ENCODE assay signal across 3 fruit fly cellular contexts in the genomic region with DNA sequence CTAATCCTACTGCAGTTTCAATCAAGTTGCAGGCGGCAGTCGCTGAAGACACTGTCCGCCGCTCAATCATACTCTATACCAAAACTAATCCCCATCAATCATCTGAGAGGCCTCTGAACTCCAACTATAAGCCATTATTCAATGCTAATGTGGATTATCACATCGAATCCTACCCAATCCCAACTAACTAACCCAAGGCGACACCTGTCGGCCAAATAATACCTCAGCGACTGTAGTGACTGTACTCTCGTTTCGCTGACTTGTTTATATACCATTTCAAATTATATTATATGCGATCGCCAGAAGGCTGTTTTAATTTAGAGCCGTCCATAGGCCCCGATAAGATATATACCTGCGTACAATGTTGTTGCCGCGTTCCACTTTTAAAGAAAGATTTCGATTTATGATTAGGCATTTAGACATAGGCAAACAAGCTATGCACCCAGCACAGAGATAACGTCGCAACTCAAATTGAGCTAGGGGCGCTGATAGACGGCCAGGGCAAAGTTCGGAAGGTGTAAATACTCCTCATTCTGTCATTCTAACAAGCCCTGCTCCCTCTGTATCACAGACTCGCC.
TF ChIP-seq lines count a peak whose summit lies in the region.

No protein-coding gene starts in this region.

- peak; percentile 72 to 73 for TF ChIP-seq CTCF in S2 (optimal IDR thresholded peaks at IDR 0.05; lab: Kevin White, UChicago)
- peak; percentile 84 for TF ChIP-seq CTCF in whole organism, embryonic (GFP tag; optimal IDR thresholded peaks at IDR 0.05; lab: Kevin White, UChicago)

TF ChIP-seq in whole organism, embryonic, 481 proteins besides CTCF, POLR2A, EP300 and RAD21:
- TF ChIP-seq CG34376 (GFP tag; optimal IDR thresholded peaks at IDR 0.05; lab: Kevin White, UChicago) (peak; percentile 55), mirr (GFP tag; optimal IDR thresholded peaks at IDR 0.05; lab: Kevin White, UChicago) (peak; percentile 90), sd (tag; optimal IDR thresholded peaks at IDR 0.05; lab: Kevin White, UChicago) (peak; percentile 58), CG17385 (GFP tag; optimal IDR thresholded peaks at IDR 0.05; lab: Kevin White, UChicago) (no peak), stwl (tag; optimal IDR thresholded peaks at IDR 0.05; lab: Kevin White, UChicago) (no peak), GATAe (GFP tag; conservative IDR thresholded peaks at IDR 0.05; lab: Robert Waterston, UW) (peak; percentile 25; the same call in 1 of the 2 replicates), CG11456 (GFP tag; IDR thresholded peaks at IDR 0.05; lab: Robert Waterston, UW) (no peak), Hr78 (GFP tag; optimal IDR thresholded peaks at IDR 0.05; lab: Kevin White, UChicago) (peak in 1 of 2 experiments; percentile 68), CG34422 (GFP tag; IDR thresholded peaks at IDR 0.05; lab: Robert Waterston, UW) (no peak), HmgZ (tag; optimal IDR thresholded peaks at IDR 0.05; lab: Kevin White, UChicago) (peak; percentile 30), CG10543 (GFP tag; optimal IDR thresholded peaks at IDR 0.05; lab: Kevin White, UChicago) (peak; percentile 39), ase (GFP tag; IDR thresholded peaks at IDR 0.05; lab: Robert Waterston, UW) (no peak), CG18619 (GFP tag; optimal IDR thresholded peaks at IDR 0.05; lab: Kevin White, UChicago) (no peak), bowl (GFP tag; IDR thresholded peaks at IDR 0.05; lab: Robert Waterston, UW) (no peak), Opbp (GFP tag; IDR thresholded peaks at IDR 0.05; lab: Robert Waterston, UW; ENCODE audit: partially characterized antibody) (no peak), lab (GFP tag; optimal IDR thresholded peaks at IDR 0.05; lab: Kevin White, UChicago) (peak; percentile 41), CG2129 (GFP tag; IDR thresholded peaks at IDR 0.05; lab: Robert Waterston, UW; ENCODE audit: partially characterized antibody) (no peak), luna (GFP tag; optimal IDR thresholded peaks at IDR 0.05; lab: Kevin White, UChicago) (no peak), Med (GFP tag; lab: Kevin White, UChicago) (peak; percentile 36), HLH3B (GFP tag; IDR thresholded peaks at IDR 0.05; lab: Robert Waterston, UW) (no peak), Fer2 (tag; optimal IDR thresholded peaks at IDR 0.05; lab: Kevin White, UChicago) (no peak), BtbVII (GFP tag; optimal IDR thresholded peaks at IDR 0.05; lab: Kevin White, UChicago) (peak; percentile 1), Optix (GFP tag; IDR thresholded peaks at IDR 0.05; lab: Robert Waterston, UW) (no peak), nmo (GFP tag; optimal IDR thresholded peaks at IDR 0.05; lab: Kevin White, UChicago) (no peak), sug (tag; optimal IDR thresholded peaks at IDR 0.05; lab: Kevin White, UChicago) (peak; percentile 57), so (GFP tag; IDR thresholded peaks at IDR 0.05; lab: Robert Waterston, UW) (no peak), psq (GFP tag; optimal IDR thresholded peaks at IDR 0.05; lab: Kevin White, UChicago) (no peak), CG8281 (tag; optimal IDR thresholded peaks at IDR 0.05; lab: Kevin White, UChicago) (peak; percentile 47), exex (tag; optimal IDR thresholded peaks at IDR 0.05; lab: Kevin White, UChicago) (peak; percentile 89), chinmo (GFP tag; IDR thresholded peaks at IDR 0.05; lab: Robert Waterston, UW; ENCODE audit: partially characterized antibody) (peak; percentile 59; the same call in 1 of the 4 replicates), grn (GFP tag; optimal IDR thresholded peaks at IDR 0.05; lab: Kevin White, UChicago) (peak; percentile 96), rib (GFP tag; IDR thresholded peaks at IDR 0.05; lab: Robert Waterston, UW) (no peak), fd64A (GFP tag; optimal IDR thresholded peaks at IDR 0.05; lab: Kevin White, UChicago) (no peak), CG14441 (GFP tag; IDR thresholded peaks at IDR 0.05; lab: Robert Waterston, UW) (no peak), CG4360 (GFP tag; IDR thresholded peaks at IDR 0.05; lab: Robert Waterston, UW) (peak; percentile 42; the same call in 1 of the 2 replicates), Lhr (GFP tag; optimal IDR thresholded peaks at IDR 0.05; lab: Kevin White, UChicago) (no peak), H2.0 (GFP tag; IDR thresholded peaks at IDR 0.05; lab: Robert Waterston, UW) (no peak), cad (GFP tag; optimal IDR thresholded peaks at IDR 0.05; lab: Kevin White, UChicago) (no peak), Vsx1 (GFP tag; optimal IDR thresholded peaks at IDR 0.05; lab: Kevin White, UChicago) (peak; percentile 4), CG4282 (GFP tag; optimal IDR thresholded peaks at IDR 0.05; lab: Kevin White, UChicago) (no peak)
TF ChIP-seq in whole organism, embryonic: peak in this region for 17.

TF ChIP-seq in whole organism, prepupa, 60 proteins besides CTCF, POLR2A, EP300 and RAD21:
- TF ChIP-seq ss (GFP tag; optimal IDR thresholded peaks at IDR 0.05; lab: Kevin White, UChicago) (no peak), fkh (GFP tag; optimal IDR thresholded peaks at IDR 0.05; lab: Kevin White, UChicago) (peak; percentile 55)
